Fruit fly (Drosophila melanogaster) whole organism, prepupa: ENCODE measurements around the gene eIF3h.
A peak's percentile ranks its signal among the peaks of the same experiment; 100 is the strongest.

Source experiments
- CG10631 ChIP-seq: fragments of 200-800 bp; sonication (Bioruptor generic); optimal IDR thresholded peaks from 2 replicates; lab custom pipeline; 2016; ENCODE audit warnings: missing biosample characterization, missing genetic modification characterization
- CG11902 ChIP-seq: fragments of 200-800 bp; sonication (Bioruptor generic); optimal IDR thresholded peaks from 3 replicates; lab custom pipeline; 2016; ENCODE audit warnings: missing biosample characterization, missing genetic modification characterization
- CG15336 ChIP-seq: fragments of 200-800 bp; sonication (Bioruptor generic); IDR thresholded peaks from 2 replicates; pipeline ENCODE4 v1.3.6; 2022; ENCODE audit warnings: missing biosample characterization, missing genetic modification characterization
- CG1621 ChIP-seq: fragments of 200-800 bp; sonication (Bioruptor generic); optimal IDR thresholded peaks from 3 replicates; lab custom pipeline; 2018; ENCODE audit warnings: missing biosample characterization, mild to moderate bottlenecking, missing genetic modification characterization
- CG16779 ChIP-seq: fragments of 200-800 bp; sonication (Bioruptor generic); optimal IDR thresholded peaks from 3 replicates; lab custom pipeline; 2017; ENCODE audit warnings: missing biosample characterization, mild to moderate bottlenecking, missing genetic modification characterization
- CG31627 ChIP-seq: fragments of 200-800 bp; sonication (Bioruptor generic); optimal IDR thresholded peaks from 3 replicates; lab custom pipeline; 2016; ENCODE audit warnings: missing biosample characterization, missing genetic modification characterization
- CG3919 ChIP-seq: fragments of 200-800 bp; sonication (Bioruptor generic); optimal IDR thresholded peaks from 3 replicates; lab custom pipeline; 2016; ENCODE audit warnings: missing biosample characterization, missing genetic modification characterization
- CG6163 ChIP-seq: fragments of 200-800 bp; sonication (Bioruptor generic); IDR thresholded peaks from 3 replicates; pipeline ENCODE4 v1.3.6; 2022; ENCODE audit warnings: missing biosample characterization, missing genetic modification characterization
- CG6276 ChIP-seq: fragments of 200-800 bp; sonication (Bioruptor generic); optimal IDR thresholded peaks from 2 replicates; lab custom pipeline; 2017; ENCODE audit warnings: missing biosample characterization, mild to moderate bottlenecking, missing genetic modification characterization
- CG6792 ChIP-seq: fragments of 200-800 bp; sonication (Bioruptor generic); optimal IDR thresholded peaks from 3 replicates; lab custom pipeline; 2016; ENCODE audit warnings: missing biosample characterization, missing genetic modification characterization
- CG6808 ChIP-seq: fragments of 200-800 bp; sonication (Bioruptor generic); optimal IDR thresholded peaks from 3 replicates; lab custom pipeline; 2017; ENCODE audit warnings: missing biosample characterization, missing genetic modification characterization, mild to moderate bottlenecking, moderate library complexity, missing genetic modification reagents
- CG6854 ChIP-seq: fragments of 200-800 bp; sonication (Bioruptor generic); optimal IDR thresholded peaks from 2 replicates; lab custom pipeline; 2017; ENCODE audit warnings: missing biosample characterization, mild to moderate bottlenecking, missing genetic modification characterization
- CG7368 ChIP-seq: fragments of 200-800 bp; sonication (Bioruptor generic); optimal IDR thresholded peaks from 3 replicates; lab custom pipeline; 2016; ENCODE audit warnings: missing biosample characterization, missing genetic modification characterization
- CG8119 ChIP-seq: fragments of 200-800 bp; sonication (Bioruptor generic); IDR thresholded peaks from 3 replicates; pipeline ENCODE4 v1.3.6; 2022; ENCODE audit warnings: missing biosample characterization, missing genetic modification characterization
- CG8319 ChIP-seq: fragments of 200-800 bp; sonication (Bioruptor generic); optimal IDR thresholded peaks from 3 replicates; lab custom pipeline; 2016; ENCODE audit warnings: missing biosample characterization, missing genetic modification characterization
- CG8632 ChIP-seq: fragments of 200-800 bp; sonication (Bioruptor generic); optimal IDR thresholded peaks from 3 replicates; lab custom pipeline; 2016; ENCODE audit warnings: missing biosample characterization, missing genetic modification characterization
- CG9139 ChIP-seq: fragments of 200-800 bp; sonication (Bioruptor generic); optimal IDR thresholded peaks from 3 replicates; lab custom pipeline; 2017; ENCODE audit warnings: missing biosample characterization, mild to moderate bottlenecking, missing genetic modification characterization
- Eip75B ChIP-seq: fragments of 200-800 bp; sonication (Bioruptor generic); optimal IDR thresholded peaks from 3 replicates; lab custom pipeline; 2016; ENCODE audit warnings: missing biosample characterization, missing genetic modification characterization
- Eip78C ChIP-seq: fragments of 200-800 bp; sonication (Bioruptor generic); peaks from one replicate; lab custom pipeline; 2016; ENCODE audit warnings: missing biosample characterization, missing genetic modification characterization
- Hr38 ChIP-seq: sonication (Bioruptor generic); optimal IDR thresholded peaks from 2 replicates; lab custom pipeline; 2016; ENCODE audit warnings: missing biosample characterization, missing genetic modification characterization
- Hr39 ChIP-seq: fragments of 200-800 bp; sonication (Bioruptor generic); optimal IDR thresholded peaks from 2 replicates; lab custom pipeline; 2016; ENCODE audit warnings: missing biosample characterization, missing genetic modification characterization
- Hr4 ChIP-seq: fragments of 200-800 bp; sonication (Bioruptor generic); optimal IDR thresholded peaks from 3 replicates; lab custom pipeline; 2016; ENCODE audit warnings: missing biosample characterization, missing genetic modification characterization
- Lpt ChIP-seq: fragments of 200-800 bp; sonication (Bioruptor generic); optimal IDR thresholded peaks from 3 replicates; lab custom pipeline; 2016; ENCODE audit warnings: missing biosample characterization, missing genetic modification characterization
- OdsH ChIP-seq: fragments of 200-800 bp; sonication (Bioruptor generic); optimal IDR thresholded peaks from 3 replicates; lab custom pipeline; 2016; ENCODE audit warnings: missing biosample characterization, missing genetic modification characterization
- Smox ChIP-seq: fragments of 200-800 bp; sonication (Bioruptor generic); optimal IDR thresholded peaks from 3 replicates; lab custom pipeline; 2016; ENCODE audit warnings: missing biosample characterization, missing genetic modification characterization
- Sox102F ChIP-seq: fragments of 200-800 bp; sonication (Bioruptor generic); optimal IDR thresholded peaks from 2 replicates; lab custom pipeline; 2016; ENCODE audit warnings: missing biosample characterization, mild to moderate bottlenecking, missing genetic modification characterization
- Sox14 ChIP-seq: fragments of 200-800 bp; sonication (Bioruptor generic); optimal IDR thresholded peaks from 3 replicates; lab custom pipeline; 2016; ENCODE audit warnings: missing biosample characterization, missing genetic modification characterization
- Sox15 ChIP-seq: fragments of 200-800 bp; sonication (Bioruptor generic); optimal IDR thresholded peaks from 3 replicates; lab custom pipeline; 2016; ENCODE audit warnings: missing biosample characterization, missing genetic modification characterization
- cyc ChIP-seq: fragments of 200-800 bp; sonication (Bioruptor generic); optimal IDR thresholded peaks from 3 replicates; lab custom pipeline; 2016; ENCODE audit warnings: missing biosample characterization, missing genetic modification characterization
- dac ChIP-seq: fragments of 200-800 bp; sonication (Bioruptor generic); optimal IDR thresholded peaks from 2 replicates; lab custom pipeline; 2017; ENCODE audit warnings: missing biosample characterization, mild to moderate bottlenecking, missing genetic modification characterization
- dsx ChIP-seq: fragments of 200-800 bp; optimal IDR thresholded peaks from 3 replicates; lab custom pipeline; 2019; ENCODE audit warnings: missing biosample characterization, mild to moderate bottlenecking, missing genetic modification characterization, moderate library complexity; ENCODE audit not compliant: poor library complexity, severe bottlenecking
- eg ChIP-seq: fragments of 200-800 bp; sonication (Bioruptor generic); IDR thresholded peaks from 3 replicates; pipeline ENCODE4 v1.3.6; 2022; ENCODE audit warnings: missing biosample characterization, missing genetic modification characterization
- esn ChIP-seq: fragments of 200-800 bp; sonication (Bioruptor generic); optimal IDR thresholded peaks from 2 replicates; lab custom pipeline; 2016; ENCODE audit warnings: missing biosample characterization, mild to moderate bottlenecking, missing genetic modification characterization, moderate library complexity
- fd59A ChIP-seq: fragments of 200-800 bp; sonication (Bioruptor generic); optimal IDR thresholded peaks from 2 replicates; lab custom pipeline; 2017; ENCODE audit warnings: missing biosample characterization, mild to moderate bottlenecking, missing genetic modification characterization, missing genetic modification reagents
- fd85E ChIP-seq: fragments of 200-800 bp; sonication (Bioruptor generic); optimal IDR thresholded peaks from 3 replicates; lab custom pipeline; 2016; ENCODE audit warnings: missing biosample characterization, missing genetic modification characterization
- fkh ChIP-seq: fragments of 200-800 bp; sonication (Bioruptor generic); optimal IDR thresholded peaks from 3 replicates; lab custom pipeline; 2017; ENCODE audit warnings: missing biosample characterization, mild to moderate bottlenecking, missing genetic modification characterization, moderate library complexity
- lz ChIP-seq: fragments of 200-800 bp; sonication (Bioruptor generic); optimal IDR thresholded peaks from 3 replicates; lab custom pipeline; 2016; ENCODE audit warnings: missing biosample characterization, missing genetic modification characterization
- salr ChIP-seq, 2 experiments: fragments of 200-800 bp; sonication (Bioruptor generic); optimal IDR thresholded peaks; 3 replicates each; lab custom pipeline; 2016 to 2018; ENCODE audit warnings: missing biosample characterization in 2 of 2, missing genetic modification characterization in 2 of 2, mild to moderate bottlenecking in 1 of 2
- ss ChIP-seq, 2 experiments: fragments of 200-800 bp; sonication (Bioruptor generic); optimal IDR thresholded peaks; 2 replicates in 1 of 2; 3 replicates in 1 of 2; lab custom pipeline; 2017 to 2018; ENCODE audit warnings: mild to moderate bottlenecking in 2 of 2, missing biosample characterization in 2 of 2, missing genetic modification characterization in 2 of 2, moderate library complexity in 1 of 2
- svp ChIP-seq: fragments of 200-800 bp; sonication (Bioruptor generic); peaks from one replicate; lab custom pipeline; 2016; ENCODE audit warnings: missing biosample characterization, missing genetic modification characterization
- topi ChIP-seq: fragments of 200-800 bp; sonication (Bioruptor generic); optimal IDR thresholded peaks from 3 replicates; lab custom pipeline; 2016; ENCODE audit warnings: missing biosample characterization, missing genetic modification characterization
- vri ChIP-seq: fragments of 200-800 bp; sonication (Bioruptor generic); optimal IDR thresholded peaks from 3 replicates; lab custom pipeline; 2016; ENCODE audit warnings: missing biosample characterization, mild to moderate bottlenecking, missing genetic modification characterization

The eIF3h gene

dm6 chr2L:5062799-5063404 lies 10.0 kb upstream of the eIF3h start:
- TF ChIP-seq CG1621 = no peak
- TF ChIP-seq CG9139 (GFP tag; lab: Kevin White, UChicago) = no peak
- TF ChIP-seq topi (GFP tag; lab: Kevin White, UChicago) = no peak
- TF ChIP-seq Hr38 (GFP tag; lab: Kevin White, UChicago) = no peak
- no peak for TF ChIP-seq esn (GFP tag; lab: Kevin White, UChicago)

dm6 chr2L:5060952-5061478 lies 8.1 kb upstream of the eIF3h start:
- TF ChIP-seq CG31627 (GFP tag; lab: Kevin White, UChicago) (peak; percentile 41), vri (GFP tag; lab: Kevin White, UChicago) (peak; percentile 76), lz (peak; percentile 54), Sox15 (GFP tag; lab: Kevin White, UChicago) (no peak), CG6163 (GFP tag; lab: Robert Waterston, UW) (peak; percentile 46; the same call in 1 of the 3 replicates), Eip75B (GFP tag; lab: Kevin White, UChicago) (peak; percentile 16), topi (GFP tag; lab: Kevin White, UChicago) (peak; percentile 35), fkh (GFP tag; lab: Kevin White, UChicago) (peak; percentile 87), Hr39 (GFP tag; lab: Kevin White, UChicago) (peak; percentile 44), Eip78C (GFP tag; lab: Kevin White, UChicago) (peak; percentile 58), CG8119 (GFP tag; lab: Robert Waterston, UW) (no peak), CG15336 (0 out of 2 replicates have a peak, but pooled peaks have one; percentile 21), CG11902 (GFP tag; lab: Kevin White, UChicago) (no peak), svp (GFP tag; lab: Kevin White, UChicago) (peak; percentile 74), dsx (GFP tag; lab: Kevin White, UChicago) (no peak), Sox14 (GFP tag; lab: Kevin White, UChicago) (peak; percentile 11), CG6792 (GFP tag; lab: Kevin White, UChicago) (peak; percentile 13), ss (GFP tag; optimal IDR thresholded peaks at IDR 0.05; lab: Kevin White, UChicago) (no peak), eg (GFP tag; lab: Robert Waterston, UW) (peak; percentile 49; the same call in 1 of the 3 replicates), cyc (GFP tag; lab: Kevin White, UChicago) (peak; percentile 5), Hr4 (GFP tag; lab: Kevin White, UChicago) (peak; percentile 14), CG6808 (GFP tag; lab: Kevin White, UChicago) (no peak), CG8319 (GFP tag; lab: Kevin White, UChicago) (no peak), Smox (GFP tag; lab: Kevin White, UChicago) (no peak), esn (GFP tag; lab: Kevin White, UChicago) (peak; percentile 73)

dm6 chr2L:5060515-5060914 lies 7.6 kb upstream of the eIF3h start, which contains the start of gene qtc:
qtc (plus strand) TSS chr2L:5060815.
- TF ChIP-seq CG6163 (GFP tag; lab: Robert Waterston, UW) (0 out of 3 replicates have a peak, but pooled peaks have one; percentile 8), CG8632 (GFP tag; lab: Kevin White, UChicago) (no peak)

dm6 chr2L:5059645-5060254 lies 6.9 kb upstream of the eIF3h start, which contains the start of gene Rpn11:
Rpn11 (minus strand) TSS chr2L:5059790.
- TF ChIP-seq Hr39 (GFP tag; lab: Kevin White, UChicago) (peak; percentile 45), CG9139 (GFP tag; lab: Kevin White, UChicago) (no peak), CG16779 (tag; lab: Kevin White, UChicago) (no peak), CG6792 (GFP tag; lab: Kevin White, UChicago) (peak; percentile 48), salr (GFP tag; optimal IDR thresholded peaks at IDR 0.05; lab: Kevin White, UChicago) (no peak), CG6276 (GFP tag; lab: Kevin White, UChicago) (no peak), esn (GFP tag; lab: Kevin White, UChicago) (peak; percentile 68), CG6854 (no peak), CG11902 (GFP tag; lab: Kevin White, UChicago) (peak; percentile 0), Hr4 (GFP tag; lab: Kevin White, UChicago) (peak; percentile 54), fd85E (GFP tag; lab: Kevin White, UChicago) (no peak), fkh (GFP tag; lab: Kevin White, UChicago) (peak; percentile 4), CG7368 (GFP tag; lab: Kevin White, UChicago) (no peak), Sox102F (GFP tag; lab: Kevin White, UChicago) (no peak), Lpt (GFP tag; lab: Kevin White, UChicago) (no peak), fd59A (peak; percentile 21), CG8119 (GFP tag; lab: Robert Waterston, UW) (no peak), OdsH (GFP tag; lab: Kevin White, UChicago) (peak; percentile 49), Sox14 (GFP tag; lab: Kevin White, UChicago) (peak; percentile 74), dac (no peak), eg (GFP tag; lab: Robert Waterston, UW) (peak; percentile 36; the same call in 1 of the 3 replicates), CG3919 (GFP tag; lab: Kevin White, UChicago) (peak; percentile 44), CG10631 (GFP tag; lab: Kevin White, UChicago) (peak; percentile 65)
